Worm (Caenorhabditis elegans): ENCODE data around the gene mrpl-53.

ce11 chrII:9557437-9558150 lies 39.8 kb upstream of the mrpl-53 start, which contains the start of gene zfp-2:
- TF ChIP-seq nhr-237 (tag; optimal IDR thresholded peaks at IDR 0.05) (no peak), mdl-1 (tag; optimal IDR thresholded peaks at IDR 0.05) (no peak), unc-39 (tag; optimal IDR thresholded peaks at IDR 0.05) (no peak), crh-2 (tag; optimal IDR thresholded peaks at IDR 0.05) (no peak), nhr-12 (tag; optimal IDR thresholded peaks at IDR 0.05) (no peak), gmeb-1 (tag; optimal IDR thresholded peaks at IDR 0.05) (no peak), elt-3 (tag; optimal IDR thresholded peaks at IDR 0.05) (no peak), nhr-21 (tag; optimal IDR thresholded peaks at IDR 0.05) (no peak), unc-55 (GFP tag; optimal IDR thresholded peaks at IDR 0.05) (no peak), ama-1 (optimal IDR thresholded peaks at IDR 0.05) (no peak), ceh-82 (tag; optimal IDR thresholded peaks at IDR 0.05) (no peak)
